Fruit fly (Drosophila melanogaster) whole organism: ENCODE results near the gene png.

ENCODE experiments used
- EcR ChIP-seq, 2 experiments: fragments of >200 bp; optimal IDR thresholded peaks; 2 replicates each; lab custom pipeline; 2017; ENCODE audit warnings: missing biosample characterization in 2 of 2, missing genetic modification characterization in 2 of 2, missing genetic modification reagents in 2 of 2
- pan ChIP-seq: fragments of >200 bp; optimal IDR thresholded peaks from 2 replicates; lab custom pipeline; 2017

DNA sequence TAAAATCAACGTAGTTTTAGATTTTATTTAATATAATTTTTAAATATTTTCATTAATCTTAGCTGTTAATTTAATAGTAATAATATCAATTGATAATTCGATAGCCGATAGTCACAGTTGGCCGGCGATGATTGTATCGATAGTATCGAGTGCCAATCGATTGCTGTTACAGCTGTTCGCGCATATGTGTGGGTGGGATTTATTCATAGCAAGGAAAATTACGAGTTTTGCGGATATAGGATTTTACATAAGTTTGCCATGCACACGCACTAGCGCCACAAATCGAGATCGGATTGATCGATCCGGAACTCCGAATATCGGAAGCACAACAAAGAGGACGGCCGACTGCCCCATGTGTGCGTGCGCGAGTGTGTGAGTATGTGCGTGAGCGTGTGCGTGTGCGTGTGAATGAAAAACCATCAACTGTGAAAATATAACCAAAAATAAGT, 15.4 kb downstream of the png start, which contains the start of gene Naa30A:
- no peak for TF ChIP-seq EcR (GFP tag; optimal IDR thresholded peaks at IDR 0.05; lab: Kevin White, UChicago)
- TF ChIP-seq pan (lab: Kevin White, UChicago), result no peak
